Worm (Caenorhabditis elegans) whole organism, L3 larva: Measurements from ENCODE around the gene T12D8.5.

Source experiments
- R02D3.7 ChIP-seq: fragments of 150-350 bp; optimal IDR thresholded peaks from 2 replicates; lab custom pipeline; 2014; ENCODE audit warnings: missing biosample characterization, missing genetic modification characterization
- ZK546.5 ChIP-seq: sonication (generic microtip); optimal IDR thresholded peaks from 2 replicates; lab custom pipeline; 2017; ENCODE audit warnings: missing biosample characterization, missing genetic modification characterization
- ama-1 ChIP-seq: fragments of 150-350 bp; optimal IDR thresholded peaks from 2 replicates; lab custom pipeline; 2018
- ceh-28 ChIP-seq: fragments of 150-350 bp; optimal IDR thresholded peaks from 2 replicates; lab custom pipeline; 2014; ENCODE audit warnings: missing biosample characterization, missing genetic modification reagents, missing genetic modification characterization
- ceh-82 ChIP-seq: fragments of 150-350 bp; optimal IDR thresholded peaks from 2 replicates; lab custom pipeline; 2014; ENCODE audit warnings: missing biosample characterization, missing genetic modification characterization
- ceh-9 ChIP-seq: sonication (generic microtip); optimal IDR thresholded peaks from 2 replicates; lab custom pipeline; 2018; ENCODE audit warnings: missing biosample characterization, missing genetic modification characterization
- egl-27 ChIP-seq: sonication (generic microtip); optimal IDR thresholded peaks from 4 replicates; lab custom pipeline; 2017; ENCODE audit warnings: missing biosample characterization, missing genetic modification reagents, missing genetic modification characterization
- egl-5 ChIP-seq: fragments of 150-350 bp; optimal IDR thresholded peaks from 2 replicates; lab custom pipeline; 2017; ENCODE audit warnings: missing biosample characterization, missing genetic modification reagents, missing genetic modification characterization, inconsistent platforms
- elt-2 ChIP-seq: sonication (generic microtip); optimal IDR thresholded peaks from 2 replicates; lab custom pipeline; 2016; ENCODE audit warnings: missing genetic modification reagents, mild to moderate bottlenecking, missing genetic modification characterization, missing compliant biosample characterization
- elt-3 ChIP-seq, 3 experiments: fragments of 150-350 bp in 1 of 3; sonication (generic microtip) in 2 of 3; optimal IDR thresholded peaks; 2 replicates in 2 of 3; 4 replicates in 1 of 3; lab custom pipeline; 2014 to 2017; ENCODE audit warnings: missing biosample characterization in 3 of 3, missing genetic modification characterization in 3 of 3
- eor-1 ChIP-seq, 2 experiments: fragments of 150-350 bp; optimal IDR thresholded peaks; 2 replicates each; lab custom pipeline; 2014 to 2018; ENCODE audit warnings: missing biosample characterization in 2 of 2, missing genetic modification characterization in 2 of 2
- fkh-10 ChIP-seq: sonication (generic microtip); optimal IDR thresholded peaks from 2 replicates; lab custom pipeline; 2017; ENCODE audit warnings: missing biosample characterization, missing genetic modification reagents, missing genetic modification characterization
- fkh-2 ChIP-seq: fragments of 150-350 bp; optimal IDR thresholded peaks from 2 replicates; lab custom pipeline; 2014; ENCODE audit warnings: missing biosample characterization, missing genetic modification reagents, missing genetic modification characterization
- hmg-11 ChIP-seq: sonication (generic microtip); optimal IDR thresholded peaks from 2 replicates; lab custom pipeline; 2016; ENCODE audit warnings: missing genetic modification characterization, missing compliant biosample characterization
- lin-15B ChIP-seq: fragments of 150-350 bp; optimal IDR thresholded peaks from 2 replicates; lab custom pipeline; 2014; ENCODE audit warnings: missing biosample characterization, missing genetic modification characterization
- lin-39 ChIP-seq: fragments of 150-350 bp; optimal IDR thresholded peaks from 2 replicates; lab custom pipeline; 2018; ENCODE audit warnings: missing biosample characterization, missing genetic modification reagents, missing genetic modification characterization
- mml-1 ChIP-seq: fragments of 150-350 bp; sonication (generic microtip); optimal IDR thresholded peaks from 3 replicates; lab custom pipeline; 2014; ENCODE audit warnings: missing biosample characterization, missing genetic modification characterization
- nfya-1 ChIP-seq: sonication (generic microtip); optimal IDR thresholded peaks from 2 replicates; lab custom pipeline; 2017; ENCODE audit warnings: missing genetic modification characterization, mild to moderate bottlenecking, missing compliant biosample characterization, antibody characterized with exemption, moderate library complexity; ENCODE audit not compliant: insufficient read depth
- nhr-12 ChIP-seq: fragments of 150-350 bp; optimal IDR thresholded peaks from 2 replicates; lab custom pipeline; 2014; ENCODE audit warnings: missing biosample characterization, missing genetic modification characterization
- nhr-23 ChIP-seq: fragments of 150-350 bp; optimal IDR thresholded peaks from 2 replicates; lab custom pipeline; 2014; ENCODE audit warnings: missing biosample characterization, missing genetic modification reagents, missing genetic modification characterization
- nhr-237 ChIP-seq: fragments of 150-350 bp; optimal IDR thresholded peaks from 2 replicates; lab custom pipeline; 2014; ENCODE audit warnings: missing biosample characterization, missing genetic modification characterization
- nhr-25 ChIP-seq: sonication (generic microtip); optimal IDR thresholded peaks from 2 replicates; lab custom pipeline; 2017; ENCODE audit warnings: missing biosample characterization, missing genetic modification characterization
- nhr-28 ChIP-seq: fragments of 150-350 bp; optimal IDR thresholded peaks from 2 replicates; lab custom pipeline; 2014; ENCODE audit warnings: missing biosample characterization, missing genetic modification characterization
- nhr-43 ChIP-seq: sonication (generic microtip); optimal IDR thresholded peaks from 2 replicates; lab custom pipeline; 2016; ENCODE audit warnings: mild to moderate bottlenecking, missing genetic modification characterization, missing compliant biosample characterization; ENCODE audit not compliant: poor library complexity, severe bottlenecking
- nhr-67 ChIP-seq: fragments of 150-350 bp; optimal IDR thresholded peaks from 2 replicates; lab custom pipeline; 2014; ENCODE audit warnings: missing biosample characterization, missing genetic modification characterization
- pha-4 ChIP-seq: fragments of 150-350 bp; optimal IDR thresholded peaks from 2 replicates; lab custom pipeline; 2014; ENCODE audit warnings: missing biosample characterization, missing genetic modification reagents, missing genetic modification characterization
- pqm-1 ChIP-seq: fragments of 150-350 bp; optimal IDR thresholded peaks from 2 replicates; lab custom pipeline; 2017; ENCODE audit warnings: missing biosample characterization, missing genetic modification characterization, inconsistent platforms
- sea-2 ChIP-seq: fragments of 150-350 bp; sonication (generic microtip); optimal IDR thresholded peaks from 4 replicates; lab custom pipeline; 2014; ENCODE audit warnings: missing biosample characterization, missing genetic modification reagents, missing genetic modification characterization
- skn-1 ChIP-seq: fragments of 150-350 bp; optimal IDR thresholded peaks from 2 replicates; lab custom pipeline; 2014; ENCODE audit warnings: missing biosample characterization, missing genetic modification characterization
- snpc-4 ChIP-seq: fragments of 150-350 bp; optimal IDR thresholded peaks from 2 replicates; lab custom pipeline; 2014; ENCODE audit warnings: missing biosample characterization, missing genetic modification characterization
- zag-1 ChIP-seq: fragments of 150-350 bp; optimal IDR thresholded peaks from 2 replicates; lab custom pipeline; 2014; ENCODE audit warnings: missing biosample characterization, missing genetic modification characterization
- ztf-4 ChIP-seq: fragments of 150-350 bp; optimal IDR thresholded peaks from 2 replicates; lab custom pipeline; 2014; ENCODE audit warnings: missing biosample characterization, missing genetic modification characterization

T12D8.5 gene

DNA sequence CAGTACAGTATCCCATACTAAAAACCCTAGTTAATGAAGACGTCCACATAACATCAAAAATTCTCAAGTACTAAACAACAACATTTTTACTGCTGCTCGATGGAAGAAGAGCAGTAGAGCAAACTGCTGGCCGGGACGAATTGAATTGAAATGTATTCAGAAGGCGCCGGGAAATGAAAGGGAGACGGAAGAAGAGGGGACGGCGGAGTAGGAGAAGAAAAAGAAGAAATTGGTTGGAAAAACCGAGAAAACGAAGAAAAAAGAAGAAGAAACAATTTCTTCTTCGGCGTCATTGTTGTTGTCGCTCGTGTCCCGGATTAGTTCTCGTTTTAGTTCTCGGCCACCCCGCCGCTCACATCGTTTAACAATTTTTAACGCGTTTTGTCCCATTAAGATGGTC lies 7.2 kb upstream of the T12D8.5 start:
- TF ChIP-seq lin-39 (tag; lab: Kevin White, UChicago) (peak; percentile 3), nfya-1 (tag; lab: Kevin White, UChicago) (peak; percentile 3), ceh-28 (no peak), R02D3.7 (tag; lab: Kevin White, UChicago) (no peak), fkh-10 (GFP tag; lab: Kevin White, UChicago) (peak; percentile 20)

- TF ChIP-seq nhr-25 (no peak), fkh-10 (GFP tag; lab: Kevin White, UChicago) (no peak), ceh-82 (tag; lab: Kevin White, UChicago) (no peak), ZK546.5 (tag; lab: Kevin White, UChicago) (no peak), ama-1 (no peak), snpc-4 (no peak), eor-1 (tag; optimal IDR thresholded peaks at IDR 0.05; lab: Kevin White, UChicago) (no peak), nhr-237 (tag; lab: Kevin White, UChicago) (no peak), mml-1 (tag; lab: Kevin White, UChicago) (no peak), nhr-12 (tag; lab: Kevin White, UChicago) (no peak), elt-2 (tag; lab: Kevin White, UChicago) (no peak)
Observed at ce11 chrIII:13630708-13631107, 4.1 kb upstream of the T12D8.5 start, which contains the start of gene arrd-17. arrd-17 (minus strand) TSS chrIII:13630808.

DNA sequence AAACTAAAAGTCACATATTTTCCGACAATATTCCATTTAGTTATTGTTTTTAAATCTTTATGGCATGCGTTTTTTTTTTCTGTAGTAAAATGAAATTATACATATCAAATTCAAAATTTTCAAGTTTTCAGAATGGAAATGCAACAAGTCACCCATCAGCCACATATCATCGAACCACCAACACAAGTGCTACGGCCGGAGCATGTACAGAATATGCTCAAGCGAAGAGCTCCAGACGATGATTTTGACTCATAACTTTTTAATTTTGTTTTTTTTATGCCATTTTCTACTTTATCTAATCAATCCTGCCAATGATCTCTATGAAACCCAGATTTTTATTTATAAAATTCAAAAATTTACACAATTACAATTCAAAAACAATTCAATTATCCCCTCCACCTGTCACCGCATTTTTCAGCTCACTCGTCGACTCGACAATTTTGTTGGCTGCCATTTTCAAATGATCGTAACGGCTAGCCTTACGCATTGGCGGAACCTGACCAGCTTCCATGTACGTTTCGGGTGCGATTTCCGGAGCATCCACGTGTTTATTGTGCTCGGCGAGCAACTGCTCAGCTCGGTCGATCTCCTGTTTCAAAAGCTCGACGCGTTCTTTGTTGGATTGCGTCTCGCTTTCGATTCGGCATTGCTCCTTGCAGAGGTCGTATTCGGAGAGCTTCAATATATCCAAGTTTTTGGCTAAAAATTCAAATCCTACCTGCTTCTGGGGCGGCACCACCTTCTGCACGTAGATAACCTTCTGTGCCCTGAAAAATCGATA lies 746 bp downstream of the T12D8.5 start:
- no peak for TF ChIP-seq egl-27 (tag; lab: Kevin White, UChicago)
- TF ChIP-seq nfya-1 (tag; lab: Kevin White, UChicago), result no peak
- TF ChIP-seq ama-1, result peak; percentile 58
- no peak for TF ChIP-seq R02D3.7 (tag; lab: Kevin White, UChicago)
- TF ChIP-seq ceh-28, result peak; percentile 6
- TF ChIP-seq nhr-23 (tag; lab: Kevin White, UChicago), result no peak
- TF ChIP-seq pqm-1, result no peak
- no peak for TF ChIP-seq sea-2
- peak; percentile 30 for TF ChIP-seq elt-2 (tag; lab: Kevin White, UChicago)
- no peak for TF ChIP-seq lin-15B (tag; lab: Kevin White, UChicago)

- TF ChIP-seq egl-5 (tag; lab: Kevin White, UChicago), result no peak
- no peak for TF ChIP-seq elt-3 (tag; optimal IDR thresholded peaks at IDR 0.05; lab: Kevin White, UChicago)
- no peak for TF ChIP-seq ztf-4
- TF ChIP-seq nhr-67 (tag; lab: Kevin White, UChicago), result no peak
- no peak for TF ChIP-seq eor-1 (tag; optimal IDR thresholded peaks at IDR 0.05; lab: Kevin White, UChicago)
- TF ChIP-seq nhr-43 (tag; lab: Kevin White, UChicago), result peak; percentile 13
- no peak for TF ChIP-seq zag-1 (tag; lab: Kevin White, UChicago)
- TF ChIP-seq ceh-9 (tag; lab: Kevin White, UChicago), result no peak
- no peak for TF ChIP-seq skn-1 (tag; lab: Kevin White, UChicago)
- no peak for TF ChIP-seq hmg-11 (tag; lab: Kevin White, UChicago)
- no peak for TF ChIP-seq lin-15B (tag; lab: Kevin White, UChicago)
- peak; percentile 45 for TF ChIP-seq ama-1
- no peak for TF ChIP-seq ceh-82 (tag; lab: Kevin White, UChicago)
- TF ChIP-seq ceh-28, result no peak
- TF ChIP-seq mml-1 (tag; lab: Kevin White, UChicago), result no peak
- no peak for TF ChIP-seq snpc-4
Observed at ce11 chrIII:13624226-13624625, 2.4 kb downstream of the T12D8.5 start, which contains the start of gene taf-9. taf-9 (plus strand) TSS chrIII:13624276.

DNA sequence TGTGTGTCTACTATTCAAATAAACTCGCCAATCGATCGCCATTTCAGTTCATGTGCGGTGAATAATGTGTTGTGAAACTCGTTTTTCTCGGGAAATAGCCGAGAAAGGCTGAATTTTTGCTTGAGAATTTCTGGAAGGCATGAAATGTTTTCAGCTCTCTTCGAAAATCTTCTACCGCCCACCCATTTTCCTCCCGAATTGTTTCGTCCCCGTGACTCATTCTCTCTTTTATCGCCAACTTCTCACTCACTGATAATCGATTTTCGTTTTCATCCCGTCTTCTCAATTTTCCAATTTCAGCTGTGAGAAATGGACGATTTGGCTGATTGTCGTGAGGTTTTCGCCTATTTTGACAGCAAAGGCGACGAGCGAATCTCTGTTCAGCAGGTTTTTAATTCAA lies 3.6 kb downstream of the T12D8.5 start, which contains the start of gene mlc-5:
TSS of gene mlc-5 (plus strand) at position 301 of the 400 bp plus-strand sequence.
- TF ChIP-seq elt-2 (tag; lab: Kevin White, UChicago) (no peak), nhr-237 (tag; lab: Kevin White, UChicago) (no peak), fkh-2 (no peak), ceh-28 (no peak)

ce11 chrIII:13622268-13622667 lies 4.3 kb downstream of the T12D8.5 start, which contains the start of gene hip-1:
hip-1 (minus strand) TSS chrIII:13622492.
- TF ChIP-seq ZK546.5 (tag; lab: Kevin White, UChicago) (no peak), fkh-2 (no peak), ztf-4 (no peak), egl-27 (tag; lab: Kevin White, UChicago) (no peak), lin-15B (tag; lab: Kevin White, UChicago) (peak; percentile 21), pha-4 (tag; lab: Kevin White, UChicago) (peak; percentile 62), ceh-82 (tag; lab: Kevin White, UChicago) (no peak), snpc-4 (peak; percentile 25), hmg-11 (tag; lab: Kevin White, UChicago) (peak; percentile 76), nfya-1 (tag; lab: Kevin White, UChicago) (peak; percentile 60), nhr-28 (tag; lab: Kevin White, UChicago) (no peak), elt-2 (tag; lab: Kevin White, UChicago) (peak; percentile 16), nhr-25 (peak; percentile 13), mml-1 (tag; lab: Kevin White, UChicago) (no peak)
